Worm (Caenorhabditis elegans): ENCODE measurements around the gene F49C5.3.

DNA sequence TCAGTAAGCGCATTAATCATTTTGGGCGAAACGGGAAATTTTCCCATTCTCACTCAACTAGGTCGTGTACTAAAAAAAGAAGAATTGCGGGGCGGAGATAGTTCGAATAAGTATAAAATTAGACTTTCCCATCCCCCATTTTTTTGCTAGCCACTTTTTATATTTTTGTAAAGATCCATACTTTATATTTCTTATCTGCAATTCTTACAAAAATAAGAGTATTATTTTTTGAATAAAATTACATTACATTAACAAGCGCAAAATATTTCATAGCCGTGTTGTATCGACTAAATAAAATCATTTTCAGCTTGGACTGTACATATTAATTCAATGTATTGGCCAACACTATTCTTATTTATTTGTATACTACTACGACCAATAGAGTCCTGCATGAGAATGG lies 19.3 kb downstream of the F49C5.3 start, which contains the start of gene F49C5.11:
- no peak for TF ChIP-seq sup-37 (GFP tag; optimal IDR thresholded peaks at IDR 0.05)
- TF ChIP-seq tbx-2 (tag; optimal IDR thresholded peaks at IDR 0.05), result no peak
- TF ChIP-seq unc-130 (tag; optimal IDR thresholded peaks at IDR 0.05), result no peak
- no peak for TF ChIP-seq jun-1 (tag; optimal IDR thresholded peaks at IDR 0.05)
- TF ChIP-seq nhr-11 (tag; optimal IDR thresholded peaks at IDR 0.05), result no peak
- TF ChIP-seq elt-2 (tag; optimal IDR thresholded peaks at IDR 0.05), result no peak
- no peak for TF ChIP-seq ceh-8 (GFP tag; optimal IDR thresholded peaks at IDR 0.05)
- TF ChIP-seq blmp-1 (tag; optimal IDR thresholded peaks at IDR 0.05), result no peak
- no peak for TF ChIP-seq ceh-82 (tag; optimal IDR thresholded peaks at IDR 0.05)
- TF ChIP-seq zip-4 (GFP tag; optimal IDR thresholded peaks at IDR 0.05), result no peak
- TF ChIP-seq mep-1 (tag; optimal IDR thresholded peaks at IDR 0.05), result no peak
- TF ChIP-seq fos-1 (tag; optimal IDR thresholded peaks at IDR 0.05), result no peak
- TF ChIP-seq lin-14 (GFP tag; optimal IDR thresholded peaks at IDR 0.05), result no peak
- TF ChIP-seq ztf-11 (tag; optimal IDR thresholded peaks at IDR 0.05), result no peak

Measured in whole organism, L1 larva.